Worm (Caenorhabditis elegans): ENCODE measurements around the gene sdc-2.

sdc-2 gene

ce11 chrX:11509547-11509946, 13.0 kb upstream of the sdc-2 start:
- TF ChIP-seq pat-9 (tag; optimal IDR thresholded peaks at IDR 0.05) (no peak), elt-2 (tag; optimal IDR thresholded peaks at IDR 0.05) (peak; percentile 56)

ce11 chrX:11511231-11511630, 11.3 kb upstream of the sdc-2 start, which contains the start of gene ccdc-149:
TSS of gene ccdc-149 (minus strand) at chrX:11511451.
- TF ChIP-seq ceh-48 (tag; optimal IDR thresholded peaks at IDR 0.05), result peak; percentile 69
- no peak for TF ChIP-seq ceh-22 (tag; optimal IDR thresholded peaks at IDR 0.05)

- TF ChIP-seq Y22D7AL.16 (tag; optimal IDR thresholded peaks at IDR 0.05) (no peak), elt-2 (tag; optimal IDR thresholded peaks at IDR 0.05) (peak; percentile 61), unc-55 (GFP tag; optimal IDR thresholded peaks at IDR 0.05) (no peak), ets-4 (tag; optimal IDR thresholded peaks at IDR 0.05) (no peak), dmd-4 (tag; optimal IDR thresholded peaks at IDR 0.05; ENCODE audit: borderline replicate concordance) (no peak)
Observed at ce11 chrX:11515381-11515780, 7.1 kb upstream of the sdc-2 start.

ce11 chrX:11517433-11517832, 5.1 kb upstream of the sdc-2 start:
- TF ChIP-seq pax-1 (tag; optimal IDR thresholded peaks at IDR 0.05) (no peak), F13H6.1 (tag; optimal IDR thresholded peaks at IDR 0.05) (no peak), pha-2 (tag; optimal IDR thresholded peaks at IDR 0.05) (no peak), ahr-1 (tag; optimal IDR thresholded peaks at IDR 0.05) (no peak), lin-11 (tag; optimal IDR thresholded peaks at IDR 0.05) (no peak), ceh-45 (GFP tag; IDR thresholded peaks at IDR 0.05) (no peak), hlh-30 (tag; optimal IDR thresholded peaks at IDR 0.05; ENCODE audit: insufficient read depth) (no peak), C08G9.2 (tag; optimal IDR thresholded peaks at IDR 0.05) (no peak), pros-1 (tag; optimal IDR thresholded peaks at IDR 0.05) (no peak), K02D7.2 (tag; optimal IDR thresholded peaks at IDR 0.05) (no peak), dmd-4 (tag; optimal IDR thresholded peaks at IDR 0.05; ENCODE audit: borderline replicate concordance) (no peak), ceh-30 (tag; optimal IDR thresholded peaks at IDR 0.05) (no peak), unc-86 (tag; optimal IDR thresholded peaks at IDR 0.05) (no peak), K09A11.1 (tag; optimal IDR thresholded peaks at IDR 0.05; ENCODE audit: insufficient read depth) (no peak), ceh-18 (tag; optimal IDR thresholded peaks at IDR 0.05) (no peak), Y22D7AL.16 (tag; optimal IDR thresholded peaks at IDR 0.05) (no peak), eyg-1 (tag; optimal IDR thresholded peaks at IDR 0.05) (no peak), ceh-48 (tag; optimal IDR thresholded peaks at IDR 0.05) (no peak), syd-9 (tag; optimal IDR thresholded peaks at IDR 0.05) (no peak)

- TF ChIP-seq K09A11.1 (tag; optimal IDR thresholded peaks at IDR 0.05; ENCODE audit: insufficient read depth) (no peak), pha-4 (tag; optimal IDR thresholded peaks at IDR 0.05) (no peak), ceh-31 (tag; optimal IDR thresholded peaks at IDR 0.05) (no peak), hlh-15 (tag; optimal IDR thresholded peaks at IDR 0.05) (no peak), eyg-1 (tag; optimal IDR thresholded peaks at IDR 0.05) (no peak), fax-1 (tag; optimal IDR thresholded peaks at IDR 0.05) (no peak), madf-2 (tag; optimal IDR thresholded peaks at IDR 0.05) (no peak), ttx-3 (tag; optimal IDR thresholded peaks at IDR 0.05) (no peak), odd-2 (tag; optimal IDR thresholded peaks at IDR 0.05) (no peak), unc-3 (GFP tag; conservative IDR thresholded peaks at IDR 0.05) (no peak), unc-3 (tag; optimal IDR thresholded peaks at IDR 0.05) (no peak), dve-1 (tag; optimal IDR thresholded peaks at IDR 0.05) (no peak), syd-9 (tag; optimal IDR thresholded peaks at IDR 0.05) (no peak), hlh-30 (tag; optimal IDR thresholded peaks at IDR 0.05; ENCODE audit: insufficient read depth) (no peak), zip-5 (tag; optimal IDR thresholded peaks at IDR 0.05) (no peak), nhr-11 (tag; optimal IDR thresholded peaks at IDR 0.05) (no peak), K02D7.2 (tag; optimal IDR thresholded peaks at IDR 0.05) (no peak), ceh-14 (tag; optimal IDR thresholded peaks at IDR 0.05) (no peak), pros-1 (tag; optimal IDR thresholded peaks at IDR 0.05) (no peak)
Observed at ce11 chrX:11518415-11518814, 4.1 kb upstream of the sdc-2 start.

Measured in whole organism, late embryonic.